Worm (Caenorhabditis elegans): ENCODE measurements around the gene spp-9.

spp-9 gene

ce11 chrX:11519016-11519509 lies 31.5 kb downstream of the spp-9 start, which contains the start of gene hpo-34:
hpo-34 (minus strand) TSS chrX:11519066.
- TF ChIP-seq hmg-1.1 (GFP tag; IDR thresholded peaks at IDR 0.05) (no peak), madf-5 (GFP tag; IDR thresholded peaks at IDR 0.05) (no peak), lin-13 (GFP tag; optimal IDR thresholded peaks at IDR 0.05) (no peak), pqm-1 (tag; optimal IDR thresholded peaks at IDR 0.05) (peak; percentile 91), T20F7.1 (GFP tag; optimal IDR thresholded peaks at IDR 0.05) (peak; percentile 41), lin-29 (GFP tag; IDR thresholded peaks at IDR 0.05) (no peak), ztf-11 (tag; optimal IDR thresholded peaks at IDR 0.05) (no peak), ZK546.5 (tag; optimal IDR thresholded peaks at IDR 0.05) (no peak), cey-2 (tag; optimal IDR thresholded peaks at IDR 0.05; ENCODE audit: borderline replicate concordance, insufficient read depth) (no peak), Y5F2A.4 (GFP tag; optimal IDR thresholded peaks at IDR 0.05) (no peak), skn-1 (tag; optimal IDR thresholded peaks at IDR 0.05) (no peak), ceh-20 (GFP tag; IDR thresholded peaks at IDR 0.05) (no peak), ZK337.2 (GFP tag; IDR thresholded peaks at IDR 0.05) (no peak), mes-2 (tag; optimal IDR thresholded peaks at IDR 0.05; ENCODE audit: poor library complexity, severe bottlenecking) (peak; percentile 59), nhr-11 (tag; optimal IDR thresholded peaks at IDR 0.05) (no peak), daf-16 (GFP tag; optimal IDR thresholded peaks at IDR 0.05) (no peak), daf-16 (tag; optimal IDR thresholded peaks at IDR 0.05) (peak; percentile 87), nhr-28 (tag; optimal IDR thresholded peaks at IDR 0.05) (peak; percentile 91), attf-4 (tag; optimal IDR thresholded peaks at IDR 0.05) (no peak), Y48G9A.11 (GFP tag; IDR thresholded peaks at IDR 0.05) (no peak), nhr-102 (tag; optimal IDR thresholded peaks at IDR 0.05) (peak; percentile 77), dmd-8 (GFP tag; IDR thresholded peaks at IDR 0.05) (no peak), lim-7 (GFP tag; IDR thresholded peaks at IDR 0.05) (no peak), pha-4 (GFP tag; IDR thresholded peaks at IDR 0.05) (no peak), pha-4 (tag; optimal IDR thresholded peaks at IDR 0.05) (no peak), egl-27 (tag; optimal IDR thresholded peaks at IDR 0.05) (no peak), egl-43 (GFP tag; IDR thresholded peaks at IDR 0.05) (no peak), ztf-7 (tag; optimal IDR thresholded peaks at IDR 0.05) (no peak), daf-8 (GFP tag; IDR thresholded peaks at IDR 0.05) (no peak), dmd-9 (GFP tag; IDR thresholded peaks at IDR 0.05) (no peak), zip-2 (tag; optimal IDR thresholded peaks at IDR 0.05) (no peak), D1046.2 (GFP tag; IDR thresholded peaks at IDR 0.05) (no peak), lin-1 (GFP tag; IDR thresholded peaks at IDR 0.05) (no peak), ctbp-1 (GFP tag; IDR thresholded peaks at IDR 0.05) (no peak), Y105C5A.15 (GFP tag; IDR thresholded peaks at IDR 0.05) (no peak), F10B5.3 (tag; optimal IDR thresholded peaks at IDR 0.05) (no peak), set-16 (GFP tag; IDR thresholded peaks at IDR 0.05) (no peak), dve-1 (tag; optimal IDR thresholded peaks at IDR 0.05; ENCODE audit: insufficient read depth) (peak; percentile 87), hif-1 (tag; optimal IDR thresholded peaks at IDR 0.05) (peak in 1 of 2 experiments; percentile 15), ceh-28 (tag; optimal IDR thresholded peaks at IDR 0.05) (no peak), aha-1 (tag) (no peak), rbr-2 (tag; optimal IDR thresholded peaks at IDR 0.05) (no peak), unc-130 (GFP tag; optimal IDR thresholded peaks at IDR 0.05) (no peak), zfp-2 (tag; optimal IDR thresholded peaks at IDR 0.05) (no peak), nhr-25 (tag; optimal IDR thresholded peaks at IDR 0.05; ENCODE audit: borderline replicate concordance, insufficient read depth) (no peak), dpl-1 (GFP tag; optimal IDR thresholded peaks at IDR 0.05) (no peak), fkh-10 (GFP tag; optimal IDR thresholded peaks at IDR 0.05) (no peak), lsy-2 (tag; optimal IDR thresholded peaks at IDR 0.05) (peak in 1 of 2 experiments; percentile 39), fos-1 (tag; optimal IDR thresholded peaks at IDR 0.05) (no peak), aly-2 (tag; optimal IDR thresholded peaks at IDR 0.05) (no peak), nhr-111 (GFP tag; optimal IDR thresholded peaks at IDR 0.05) (no peak), lir-3 (tag; optimal IDR thresholded peaks at IDR 0.05) (no peak)

All from whole organism, L4 larva.